Worm (Caenorhabditis elegans): Measurements from ENCODE around the gene lip-1.

Gene lip-1

ce11 chrIV:6881183-6881582 lies 38.4 kb downstream of the lip-1 start (continued):
- TF ChIP-seq swsn-7 (tag; optimal IDR thresholded peaks at IDR 0.05) = peak; percentile 60
- peak; percentile 96 for TF ChIP-seq lin-14 (GFP tag; optimal IDR thresholded peaks at IDR 0.05)
- peak; percentile 59 for TF ChIP-seq fkh-8 (tag; optimal IDR thresholded peaks at IDR 0.05)
- TF ChIP-seq snu-23 (GFP tag; optimal IDR thresholded peaks at IDR 0.05) = peak; percentile 71
- TF ChIP-seq unc-98 (GFP tag; IDR thresholded peaks at IDR 0.05) = no peak
- no peak for TF ChIP-seq nhr-84 (tag; optimal IDR thresholded peaks at IDR 0.05)
- no peak for TF ChIP-seq snpc-4 (tag; optimal IDR thresholded peaks at IDR 0.05)
- peak; percentile 71 for TF ChIP-seq nhr-20 (tag; optimal IDR thresholded peaks at IDR 0.05)
- TF ChIP-seq nhr-90 (tag; optimal IDR thresholded peaks at IDR 0.05; ENCODE audit: poor library complexity) = no peak
- no peak for TF ChIP-seq ceh-63 (GFP tag; optimal IDR thresholded peaks at IDR 0.05)
- TF ChIP-seq unc-62 (GFP tag; optimal IDR thresholded peaks at IDR 0.05) = no peak
- TF ChIP-seq pax-3 (tag; optimal IDR thresholded peaks at IDR 0.05) = no peak
- no peak for TF ChIP-seq tlp-1 (tag; optimal IDR thresholded peaks at IDR 0.05)
- TF ChIP-seq efl-1 (optimal IDR thresholded peaks at IDR 0.05) = peak; percentile 40 to 52
- TF ChIP-seq efl-1 (GFP tag; optimal IDR thresholded peaks at IDR 0.05 in 1 of 2) = no peak
- peak in 1 of 3 experiments; percentile 29 for TF ChIP-seq dpl-1 (GFP tag; optimal IDR thresholded peaks at IDR 0.05)
- peak; percentile 29 to 75 (median 39) for TF ChIP-seq ceh-82 (tag; optimal IDR thresholded peaks at IDR 0.05)
- TF ChIP-seq unc-86 (tag; optimal IDR thresholded peaks at IDR 0.05) = peak; percentile 52
- TF ChIP-seq zip-4 (GFP tag; optimal IDR thresholded peaks at IDR 0.05) = no peak
- peak; percentile 32 for TF ChIP-seq ceh-8 (GFP tag; optimal IDR thresholded peaks at IDR 0.05)
- peak; percentile 14 for TF ChIP-seq fos-1 (tag; optimal IDR thresholded peaks at IDR 0.05)
- no peak for TF ChIP-seq lin-13 (GFP tag; optimal IDR thresholded peaks at IDR 0.05)
- peak in 1 of 2 experiments; percentile 52 for TF ChIP-seq mdl-1 (tag; optimal IDR thresholded peaks at IDR 0.05)
- TF ChIP-seq jun-1 (tag; optimal IDR thresholded peaks at IDR 0.05) = peak; percentile 28
- TF ChIP-seq ztf-4 (tag; optimal IDR thresholded peaks at IDR 0.05) = peak; percentile 51
- no peak for TF ChIP-seq sptf-1 (tag; optimal IDR thresholded peaks at IDR 0.05)
- TF ChIP-seq mef-2 (tag; optimal IDR thresholded peaks at IDR 0.05) = peak; percentile 21
- TF ChIP-seq nhr-11 (tag; optimal IDR thresholded peaks at IDR 0.05) = peak; percentile 16
- no peak for TF ChIP-seq alr-1 (tag; optimal IDR thresholded peaks at IDR 0.05; ENCODE audit: borderline replicate concordance)
- TF ChIP-seq zag-1 (tag; optimal IDR thresholded peaks at IDR 0.05) = no peak
- no peak for TF ChIP-seq lin-15B (tag; optimal IDR thresholded peaks at IDR 0.05)
- peak; percentile 83 for TF ChIP-seq nhr-19 (GFP tag; conservative IDR thresholded peaks at IDR 0.05)
- TF ChIP-seq fkh-10 (GFP tag; optimal IDR thresholded peaks at IDR 0.05) = peak; percentile 71
- TF ChIP-seq F16B12.6 (tag; optimal IDR thresholded peaks at IDR 0.05) = no peak
- TF ChIP-seq hpl-2 (GFP tag; optimal IDR thresholded peaks at IDR 0.05) = no peak
- TF ChIP-seq aha-1 (tag; optimal IDR thresholded peaks at IDR 0.05) = no peak
- peak; percentile 75 for TF ChIP-seq tbx-2 (tag; optimal IDR thresholded peaks at IDR 0.05)
- no peak for TF ChIP-seq C34B4.2 (tag; optimal IDR thresholded peaks at IDR 0.05)
- peak; percentile 88 for TF ChIP-seq nhr-71 (tag; optimal IDR thresholded peaks at IDR 0.05)
- no peak for TF ChIP-seq pag-3 (tag; optimal IDR thresholded peaks at IDR 0.05; ENCODE audit: borderline replicate concordance, insufficient read depth)
- no peak for TF ChIP-seq hlh-17 (GFP tag; optimal IDR thresholded peaks at IDR 0.05; ENCODE audit: borderline replicate concordance)
- TF ChIP-seq dsc-1 (tag; optimal IDR thresholded peaks at IDR 0.05) = peak; percentile 75
- TF ChIP-seq C16A3.4 (tag; optimal IDR thresholded peaks at IDR 0.05) = no peak
- peak; percentile 15 for TF ChIP-seq skn-1 (tag; optimal IDR thresholded peaks at IDR 0.05)
- no peak for TF ChIP-seq nhr-237 (tag; optimal IDR thresholded peaks at IDR 0.05)
- TF ChIP-seq ceh-90 (tag; optimal IDR thresholded peaks at IDR 0.05) = no peak
- peak; percentile 50 for TF ChIP-seq mep-1 (tag; optimal IDR thresholded peaks at IDR 0.05)
- TF ChIP-seq lin-39 (tag; optimal IDR thresholded peaks at IDR 0.05) = no peak
- no peak for TF ChIP-seq C04F5.9 (tag; optimal IDR thresholded peaks at IDR 0.05)
- TF ChIP-seq pqm-1 (tag; optimal IDR thresholded peaks at IDR 0.05) = no peak
